Fruit fly (Drosophila melanogaster) whole organism, embryonic: Measurements from ENCODE around the gene CG9391.

Source experiments
- B-H2 ChIP-seq: fragments of 200-800 bp; sonication (Bioruptor generic); optimal IDR thresholded peaks from 2 replicates; lab custom pipeline; 2018; ENCODE audit warnings: missing biosample characterization, mild to moderate bottlenecking, missing genetic modification characterization
- BEAF-32 ChIP-seq: fragments of 200-800 bp; sonication (Bioruptor generic); optimal IDR thresholded peaks from 3 replicates; lab custom pipeline; 2017; ENCODE audit warnings: missing biosample characterization, missing genetic modification characterization, mild to moderate bottlenecking, moderate library complexity, missing genetic modification reagents
- CG10267 ChIP-seq: fragments of 200-800 bp; sonication (Bioruptor generic); optimal IDR thresholded peaks from 2 replicates; lab custom pipeline; 2018; ENCODE audit warnings: missing biosample characterization, mild to moderate bottlenecking, missing genetic modification characterization, moderate library complexity
- CG13287 ChIP-seq: fragments of 200-800 bp; sonication (Bioruptor generic); IDR thresholded peaks from 2 replicates; pipeline ENCODE4 v1.3.6; 2022; ENCODE audit warnings: missing biosample characterization, missing genetic modification characterization; ENCODE audit not compliant: partially characterized antibody
- CG13424 ChIP-seq: fragments of 200-800 bp; sonication (Bioruptor generic); optimal IDR thresholded peaks from 2 replicates; lab custom pipeline; 2019; ENCODE audit warnings: missing biosample characterization, mild to moderate bottlenecking, missing genetic modification characterization, moderate library complexity
- CG16813 ChIP-seq: fragments of 200-800 bp; sonication (Bioruptor generic); IDR thresholded peaks from 3 replicates; pipeline ENCODE4 v1.3.6; 2022; ENCODE audit warnings: missing biosample characterization, missing genetic modification characterization; ENCODE audit not compliant: partially characterized antibody
- CG16863 ChIP-seq: fragments of 200-800 bp; sonication (Bioruptor generic); optimal IDR thresholded peaks from 3 replicates; lab custom pipeline; 2016; ENCODE audit warnings: missing biosample characterization, missing genetic modification characterization
- CG30403 ChIP-seq: fragments of 200-800 bp; sonication (Bioruptor generic); optimal IDR thresholded peaks from 3 replicates; lab custom pipeline; 2016; ENCODE audit warnings: missing biosample characterization, missing genetic modification characterization
- CG31224 ChIP-seq: fragments of 200-800 bp; sonication (Bioruptor generic); IDR thresholded peaks from 2 replicates; pipeline ENCODE4 v1.3.6; 2022; ENCODE audit warnings: missing biosample characterization, missing genetic modification characterization
- CG34224 ChIP-seq: fragments of 200-800 bp; sonication (Bioruptor generic); IDR thresholded peaks from 3 replicates; pipeline ENCODE4 v1.3.6; 2022; ENCODE audit warnings: missing biosample characterization, missing genetic modification characterization; ENCODE audit not compliant: partially characterized antibody
- CG9215 ChIP-seq: fragments of 200-800 bp; sonication (Bioruptor generic); IDR thresholded peaks from 2 replicates; pipeline ENCODE4 v1.3.6; 2022; ENCODE audit warnings: missing biosample characterization, missing genetic modification characterization
- Dbx ChIP-seq: fragments of 200-800 bp; sonication (Bioruptor generic); IDR thresholded peaks from 3 replicates; pipeline ENCODE4 v1.3.6; 2022; ENCODE audit warnings: missing biosample characterization, missing genetic modification characterization
- Dref ChIP-seq: fragments of 200-800 bp; sonication (Bioruptor generic); IDR thresholded peaks from 2 replicates; pipeline ENCODE4 v1.3.6; 2022; ENCODE audit warnings: missing biosample characterization, missing genetic modification characterization
- Oaz ChIP-seq: fragments of 200-800 bp; sonication (Bioruptor generic); IDR thresholded peaks from 2 replicates; pipeline ENCODE4 v1.3.6; 2022; ENCODE audit warnings: missing biosample characterization, missing genetic modification characterization
- Sry-δ ChIP-seq: fragments of 200-800 bp; sonication (Bioruptor generic); optimal IDR thresholded peaks from 2 replicates; lab custom pipeline; 2016; ENCODE audit warnings: missing biosample characterization, missing genetic modification characterization
- Stat92E ChIP-seq, 3 experiments: fragments of >200 bp in 2 of 3; fragments of 200-800 bp in 1 of 3; sonication (Bioruptor generic) in 1 of 3; optimal IDR thresholded peaks; 2 replicates each; lab custom pipeline; 2017 to 2019; ENCODE audit warnings: missing biosample characterization in 3 of 3, missing genetic modification characterization in 3 of 3, mild to moderate bottlenecking in 1 of 3, moderate library complexity in 1 of 3
- amos ChIP-seq: fragments of 200-800 bp; sonication (Bioruptor generic); IDR thresholded peaks from 2 replicates; pipeline ENCODE4 v1.3.6; 2022; ENCODE audit warnings: missing biosample characterization, missing genetic modification characterization; ENCODE audit not compliant: partially characterized antibody
- bbx ChIP-seq: fragments of 200-800 bp; sonication (Bioruptor generic); IDR thresholded peaks from 2 replicates; pipeline ENCODE4 v1.3.6; 2022; ENCODE audit warnings: missing biosample characterization, missing genetic modification characterization; ENCODE audit not compliant: partially characterized antibody
- ci ChIP-seq: fragments of 200-800 bp; sonication (Bioruptor generic); IDR thresholded peaks from 3 replicates; pipeline ENCODE4 v1.3.6; 2022; ENCODE audit warnings: missing biosample characterization, missing genetic modification characterization
- crp ChIP-seq, 2 experiments: fragments of 200-800 bp; sonication (Bioruptor generic); optimal IDR thresholded peaks; 2 replicates in 1 of 2; 3 replicates in 1 of 2; lab custom pipeline; 2017; ENCODE audit warnings: missing biosample characterization in 2 of 2, missing genetic modification characterization in 2 of 2, mild to moderate bottlenecking in 1 of 2, moderate library complexity in 1 of 2
- da ChIP-seq: fragments of 200-800 bp; sonication (Bioruptor generic); optimal IDR thresholded peaks from 2 replicates; lab custom pipeline; 2016; ENCODE audit warnings: missing biosample characterization, missing genetic modification characterization
- dmrt99B ChIP-seq: fragments of 200-800 bp; sonication (Bioruptor generic); optimal IDR thresholded peaks from 2 replicates; lab custom pipeline; 2018; ENCODE audit warnings: missing biosample characterization, mild to moderate bottlenecking, missing genetic modification characterization, moderate library complexity
- dpn ChIP-seq, 2 experiments: fragments of 200-800 bp; sonication (Bioruptor generic); optimal IDR thresholded peaks; 3 replicates each; lab custom pipeline; 2016; ENCODE audit warnings: missing biosample characterization in 2 of 2, missing genetic modification characterization in 2 of 2
- exex ChIP-seq: fragments of 200-800 bp; sonication (Bioruptor generic); optimal IDR thresholded peaks from 4 replicates; lab custom pipeline; 2018; ENCODE audit warnings: missing biosample characterization, mild to moderate bottlenecking, missing genetic modification characterization, moderate library complexity
- gcm ChIP-seq: fragments of 200-800 bp; sonication (Bioruptor generic); optimal IDR thresholded peaks from 2 replicates; lab custom pipeline; 2019; ENCODE audit warnings: missing biosample characterization, mild to moderate bottlenecking, missing genetic modification characterization, moderate library complexity
- gfzf ChIP-seq: fragments of 200-800 bp; sonication (Bioruptor generic); optimal IDR thresholded peaks from 2 replicates; lab custom pipeline; 2016; ENCODE audit warnings: missing biosample characterization, mild to moderate bottlenecking, missing genetic modification characterization, moderate library complexity
- hth ChIP-seq: fragments of >200 bp; optimal IDR thresholded peaks from 2 replicates; lab custom pipeline; 2017; ENCODE audit warnings: inconsistent platforms
- ind ChIP-seq: fragments of 200-800 bp; sonication (Bioruptor generic); optimal IDR thresholded peaks from 3 replicates; lab custom pipeline; 2016; ENCODE audit warnings: missing biosample characterization, missing genetic modification characterization
- inv ChIP-seq: fragments of 200-800 bp; sonication (Bioruptor generic); IDR thresholded peaks from 2 replicates; pipeline ENCODE4 v1.3.6; 2022; ENCODE audit warnings: missing biosample characterization, missing genetic modification characterization; ENCODE audit not compliant: partially characterized antibody
- pzg ChIP-seq: fragments of 200-800 bp; sonication (Bioruptor generic); optimal IDR thresholded peaks from 3 replicates; lab custom pipeline; 2018; ENCODE audit warnings: missing biosample characterization, mild to moderate bottlenecking, missing genetic modification characterization, moderate library complexity
- shn ChIP-seq: fragments of 200-800 bp; sonication (Bioruptor generic); optimal IDR thresholded peaks from 3 replicates; lab custom pipeline; 2016; ENCODE audit warnings: missing biosample characterization, missing genetic modification characterization
- sna ChIP-seq: fragments of 200-800 bp; sonication (Bioruptor generic); IDR thresholded peaks from 2 replicates; pipeline ENCODE4 v1.3.6; 2022; ENCODE audit warnings: missing biosample characterization, missing genetic modification characterization; ENCODE audit not compliant: partially characterized antibody
- stwl ChIP-seq: fragments of 200-800 bp; sonication (Bioruptor generic); optimal IDR thresholded peaks from 3 replicates; lab custom pipeline; 2018; ENCODE audit warnings: missing biosample characterization, mild to moderate bottlenecking, missing genetic modification characterization, moderate library complexity
- trem ChIP-seq: fragments of 200-800 bp; optimal IDR thresholded peaks from 3 replicates; lab custom pipeline; 2019; ENCODE audit warnings: missing biosample characterization, mild to moderate bottlenecking, missing genetic modification characterization, moderate library complexity
- zen2 ChIP-seq: fragments of 200-800 bp; sonication (Bioruptor generic); IDR thresholded peaks from 3 replicates; pipeline ENCODE4 v1.3.6; 2022; ENCODE audit warnings: missing biosample characterization, missing genetic modification characterization; ENCODE audit not compliant: partially characterized antibody

CG9391 gene

DNA sequence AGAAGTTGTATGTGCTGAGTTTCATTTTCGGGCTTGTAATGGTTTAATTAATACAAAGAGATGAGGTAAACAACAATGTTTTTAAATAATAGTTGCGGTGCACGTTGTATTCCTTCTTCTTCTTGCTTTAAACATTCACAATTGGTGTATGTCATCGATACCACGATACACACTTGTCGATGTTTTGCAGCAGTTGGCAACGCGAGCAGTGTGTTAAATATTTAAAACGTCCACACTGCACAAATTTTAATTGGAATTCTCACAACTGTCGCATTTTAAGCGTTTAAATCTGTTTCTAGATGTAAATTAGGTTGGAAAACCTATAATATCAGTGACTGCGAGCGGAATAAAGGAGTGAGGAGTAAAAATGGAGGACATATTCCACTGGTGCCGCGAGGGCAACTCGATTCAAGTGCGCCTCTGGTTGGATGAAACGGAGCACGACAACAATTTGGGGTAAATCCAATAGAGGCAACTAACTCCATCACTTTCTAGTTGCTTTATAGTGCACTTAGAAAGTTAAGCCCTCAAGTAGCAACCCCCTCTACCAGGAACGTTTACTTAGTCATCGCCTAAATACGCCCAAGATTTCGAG, 51.3 kb downstream of the CG9391 start, which contains the start of the genes Trmt112 and Ilk (continued):
- TF ChIP-seq B-H2: peak; percentile 26
- peak; percentile 75 for TF ChIP-seq Sry-δ (GFP tag; lab: Kevin White, UChicago)
- TF ChIP-seq BEAF-32 (GFP tag; lab: Kevin White, UChicago): peak; percentile 89
- peak; percentile 90 for TF ChIP-seq stwl (tag; lab: Kevin White, UChicago)
- no peak for TF ChIP-seq CG13424 (tag; lab: Kevin White, UChicago)
- no peak for TF ChIP-seq gcm (GFP tag; lab: Kevin White, UChicago)
- TF ChIP-seq Dref (GFP tag; lab: Robert Waterston, UW): peak; percentile 95
- peak; percentile 46; the same call in 1 of the 2 replicates for TF ChIP-seq sna
- TF ChIP-seq hth (lab: Kevin White, UChicago): no peak
- peak; percentile 84 for TF ChIP-seq CG16813 (GFP tag; lab: Robert Waterston, UW)
- peak in 1 of 2 experiments; percentile 66 for TF ChIP-seq crp (GFP tag; optimal IDR thresholded peaks at IDR 0.05; lab: Kevin White, UChicago)
- TF ChIP-seq CG13287 (GFP tag; lab: Robert Waterston, UW): peak; percentile 84
- no peak for TF ChIP-seq ind (GFP tag; lab: Kevin White, UChicago)
- no peak for TF ChIP-seq ci (GFP tag; lab: Robert Waterston, UW)
- peak; percentile 77 for TF ChIP-seq CG34224 (GFP tag; lab: Robert Waterston, UW)
- peak; percentile 81 for TF ChIP-seq inv (GFP tag; lab: Robert Waterston, UW)
- TF ChIP-seq Oaz: no peak
- peak; percentile 57 for TF ChIP-seq da (GFP tag; lab: Kevin White, UChicago)
- peak; percentile 83 for TF ChIP-seq bbx (GFP tag; lab: Robert Waterston, UW)
- 0 out of 3 replicates have a peak, but pooled peaks have one; percentile 12 for TF ChIP-seq Dbx (GFP tag; lab: Robert Waterston, UW)
- TF ChIP-seq CG9215 (GFP tag; lab: Robert Waterston, UW): no peak
- TF ChIP-seq CG30403 (GFP tag; lab: Kevin White, UChicago): no peak
- TF ChIP-seq CG10267 (tag; lab: Kevin White, UChicago): peak; percentile 33
- peak; percentile 62 for TF ChIP-seq zen2 (GFP tag; lab: Robert Waterston, UW)
- TF ChIP-seq trem: peak; percentile 37
- no peak for TF ChIP-seq dmrt99B (tag; lab: Kevin White, UChicago)
- peak; percentile 97 for TF ChIP-seq pzg (GFP tag; lab: Kevin White, UChicago)
- peak; percentile 14 for TF ChIP-seq exex (tag; lab: Kevin White, UChicago)
- TF ChIP-seq shn (GFP tag; lab: Kevin White, UChicago): peak; percentile 9
- TF ChIP-seq CG16863 (GFP tag; lab: Kevin White, UChicago): no peak
- TF ChIP-seq amos (GFP tag; lab: Robert Waterston, UW): peak; percentile 91
- no peak for TF ChIP-seq CG31224 (GFP tag; lab: Robert Waterston, UW)
- TF ChIP-seq dpn (GFP tag; optimal IDR thresholded peaks at IDR 0.05; lab: Kevin White, UChicago): peak in 1 of 2 experiments; percentile 21
- peak in 1 of 3 experiments; percentile 59 for TF ChIP-seq Stat92E (GFP tag; optimal IDR thresholded peaks at IDR 0.05; lab: Kevin White, UChicago)
- TF ChIP-seq gfzf: peak; percentile 68
